Fruit fly (Drosophila melanogaster) whole organism, wandering third instar larva: ENCODE results near the gene CG13067.

Experiments used
- Hr78 ChIP-seq: fragments of >200 bp; optimal IDR thresholded peaks from 2 replicates; lab custom pipeline; 2017; ENCODE audit warnings: missing biosample characterization, missing genetic modification characterization
- Myc ChIP-seq: fragments of >200 bp; optimal IDR thresholded peaks from 2 replicates; lab custom pipeline; 2017
- br ChIP-seq: fragments of 200-800 bp; sonication (Bioruptor generic); optimal IDR thresholded peaks from 2 replicates; lab custom pipeline; 2016; ENCODE audit warnings: missing biosample characterization, missing genetic modification characterization
- fru ChIP-seq: fragments of 200-800 bp; sonication (Bioruptor generic); optimal IDR thresholded peaks from 3 replicates; lab custom pipeline; 2016; ENCODE audit warnings: missing biosample characterization, mild to moderate bottlenecking, missing genetic modification characterization

dm6 chr3L:16290850-16291249, 19.8 kb downstream of the CG13067 start, which contains the start of gene CG13045:
- TF ChIP-seq fru (GFP tag; lab: Kevin White, UChicago) (no peak), Myc (lab: Kevin White, UChicago) (no peak), Hr78 (GFP tag; lab: Kevin White, UChicago) (no peak), br (GFP tag; lab: Kevin White, UChicago) (no peak)
